Worm (Caenorhabditis elegans): ENCODE data around the gene gpr-1.

gpr-1 gene

DNA sequence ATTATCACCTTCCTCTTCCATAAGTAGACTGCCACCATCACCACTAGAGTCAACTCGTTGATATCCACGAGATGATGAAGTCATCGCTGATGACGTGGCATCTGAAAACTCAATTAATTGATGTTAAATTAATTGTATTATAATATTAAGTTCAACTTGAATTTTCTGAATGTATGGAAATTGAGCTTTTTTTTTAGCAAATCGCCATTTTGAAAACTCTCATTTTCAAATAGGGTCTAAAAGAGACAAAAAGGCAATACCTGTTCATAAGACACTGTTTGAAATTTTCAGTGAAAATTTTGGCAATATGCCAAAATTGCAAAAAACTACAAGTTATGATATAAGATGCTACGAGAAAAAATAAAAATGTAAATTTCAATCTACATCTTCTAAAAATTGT is 14.9 kb downstream of the gpr-1 start, which contains the start of gene twk-7:
Gene twk-7 (minus strand): TSS at position 101 of the 400 bp plus-strand sequence.
- no peak for TF ChIP-seq ztf-28 (GFP tag; IDR thresholded peaks at IDR 0.05)
- TF ChIP-seq attf-3 (GFP tag; conservative IDR thresholded peaks at IDR 0.05): no peak
- TF ChIP-seq cebp-2 (GFP tag; IDR thresholded peaks at IDR 0.05): no peak
- TF ChIP-seq F10E7.11 (tag; optimal IDR thresholded peaks at IDR 0.05): no peak
- TF ChIP-seq unc-130 (GFP tag; optimal IDR thresholded peaks at IDR 0.05): no peak
- TF ChIP-seq nhr-120 (GFP tag; IDR thresholded peaks at IDR 0.05): no peak
- TF ChIP-seq somi-1 (GFP tag; optimal IDR thresholded peaks at IDR 0.05): no peak
- TF ChIP-seq dox-1 (GFP tag; IDR thresholded peaks at IDR 0.05): no peak
- no peak for TF ChIP-seq F55B11.4 (tag; optimal IDR thresholded peaks at IDR 0.05; ENCODE audit: borderline replicate concordance, insufficient read depth)

DNA sequence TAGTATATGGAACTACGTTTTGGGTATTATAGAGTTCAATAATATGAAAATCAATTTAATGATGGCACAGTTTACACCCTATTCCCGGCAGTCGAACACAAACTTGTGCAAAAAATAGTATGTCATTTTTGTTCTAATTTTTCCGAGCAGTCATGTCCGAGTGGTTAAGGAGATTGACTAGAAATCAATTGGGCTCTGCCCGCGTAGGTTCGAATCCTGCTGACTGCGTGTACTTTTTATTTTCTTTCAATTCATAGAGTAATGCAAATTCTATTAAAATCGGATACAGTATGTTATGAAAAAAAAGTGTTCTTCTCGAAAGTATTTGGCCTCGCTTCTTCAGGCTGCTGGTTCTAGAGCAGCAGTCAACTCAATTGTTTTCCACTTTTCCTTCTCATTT is 17.3 kb downstream of the gpr-1 start:
- TF ChIP-seq let-607 (tag; optimal IDR thresholded peaks at IDR 0.05): peak in 1 of 2 experiments; percentile 12
- TF ChIP-seq efl-1 (GFP tag; optimal IDR thresholded peaks at IDR 0.05): no peak
- no peak for TF ChIP-seq attf-5 (GFP tag; optimal IDR thresholded peaks at IDR 0.05)
- TF ChIP-seq sea-2 (GFP tag; IDR thresholded peaks at IDR 0.05): no peak
- TF ChIP-seq Y53F4B.3 (GFP tag; IDR thresholded peaks at IDR 0.05): no peak
- TF ChIP-seq dox-1 (GFP tag; IDR thresholded peaks at IDR 0.05): no peak
- TF ChIP-seq hrde-1 (tag; optimal IDR thresholded peaks at IDR 0.05; ENCODE audit: borderline replicate concordance): no peak
- no peak for TF ChIP-seq lag-1 (GFP tag; IDR thresholded peaks at IDR 0.05)
- TF ChIP-seq madf-10 (tag; optimal IDR thresholded peaks at IDR 0.05): peak; percentile 33
- peak; percentile 25 for TF ChIP-seq T07F8.4 (tag; optimal IDR thresholded peaks at IDR 0.05)
- TF ChIP-seq egl-44 (GFP tag; IDR thresholded peaks at IDR 0.05): no peak
- no peak for TF ChIP-seq dpl-1 (GFP tag; optimal IDR thresholded peaks at IDR 0.05)
- TF ChIP-seq Y67H2A.10 (GFP tag; conservative IDR thresholded peaks at IDR 0.05): no peak
- TF ChIP-seq xnd-1 (tag; optimal IDR thresholded peaks at IDR 0.05): no peak
- no peak for TF ChIP-seq sdz-38 (tag; optimal IDR thresholded peaks at IDR 0.05)
- no peak for TF ChIP-seq nhr-80 (tag; optimal IDR thresholded peaks at IDR 0.05)
- TF ChIP-seq nfya-2 (GFP tag; IDR thresholded peaks at IDR 0.05): no peak
- TF ChIP-seq bed-1 (GFP tag; IDR thresholded peaks at IDR 0.05): no peak
- no peak for TF ChIP-seq ztf-6 (GFP tag; IDR thresholded peaks at IDR 0.05)
- peak; percentile 34 for TF ChIP-seq athp-1 (tag; optimal IDR thresholded peaks at IDR 0.05)
- 0 out of 2 replicates have a peak, but pooled peaks have one; percentile 36 for TF ChIP-seq hsf-1 (GFP tag; IDR thresholded peaks at IDR 0.05)
- TF ChIP-seq Y53G8AR.9 (GFP tag; conservative IDR thresholded peaks at IDR 0.05): 0 out of 2 replicates have a peak, but pooled peaks have one; percentile 23
- TF ChIP-seq zfh-2 (GFP tag; conservative IDR thresholded peaks at IDR 0.05): no peak
- TF ChIP-seq hmg-20 (GFP tag; IDR thresholded peaks at IDR 0.05): no peak
- peak; percentile 49; the same call in 1 of the 2 replicates for TF ChIP-seq Y56A3A.18 (GFP tag; IDR thresholded peaks at IDR 0.05)
- peak; percentile 80 for TF ChIP-seq die-1 (tag; optimal IDR thresholded peaks at IDR 0.05)
- no peak for TF ChIP-seq aptf-2 (GFP tag; conservative IDR thresholded peaks at IDR 0.05)
- peak; percentile 80 for TF ChIP-seq lin-26 (GFP tag; IDR thresholded peaks at IDR 0.05)
- TF ChIP-seq lir-1 (GFP tag; conservative IDR thresholded peaks at IDR 0.05): no peak
- TF ChIP-seq pbrm-1 (GFP tag; IDR thresholded peaks at IDR 0.05): peak; percentile 46; the same call in 1 of the 2 replicates
- no peak for TF ChIP-seq mxl-1 (tag; optimal IDR thresholded peaks at IDR 0.05)
- 0 out of 2 replicates have a peak, but pooled peaks have one; percentile 8 for TF ChIP-seq ztf-28 (GFP tag; IDR thresholded peaks at IDR 0.05)
- TF ChIP-seq repo-1 (tag; optimal IDR thresholded peaks at IDR 0.05): no peak
- TF ChIP-seq K12H6.12 (tag; optimal IDR thresholded peaks at IDR 0.05): no peak
- TF ChIP-seq F10E7.11 (tag; optimal IDR thresholded peaks at IDR 0.05): no peak
- peak; percentile 39 for TF ChIP-seq snpc-1.3 (tag; optimal IDR thresholded peaks at IDR 0.05; ENCODE audit: insufficient read depth)
- TF ChIP-seq him-1 (tag; optimal IDR thresholded peaks at IDR 0.05): peak; percentile 90
- peak; percentile 61 for TF ChIP-seq snpc-4 (GFP tag; optimal IDR thresholded peaks at IDR 0.05)
- peak in 2 of 4 experiments; percentile 22 to 54 for TF ChIP-seq snpc-4 (tag; optimal IDR thresholded peaks at IDR 0.05)
- TF ChIP-seq ztf-3 (GFP tag; optimal IDR thresholded peaks at IDR 0.05): no peak
- TF ChIP-seq ceh-40 (GFP tag; IDR thresholded peaks at IDR 0.05): no peak

Data from whole organism, young adult.